Fruit fly (Drosophila melanogaster): ENCODE measurements around the gene CG11537.

CG11537 gene

dm6 chr3L:3186364-3186763 is 43.1 kb upstream of the CG11537 start, which contains the start of gene CG32284:
Gene CG32284 (plus strand): TSS chr3L:3186664.
- TF ChIP-seq CG15336 (GFP tag; IDR thresholded peaks at IDR 0.05) (no peak), dsx (GFP tag; optimal IDR thresholded peaks at IDR 0.05; ENCODE audit: poor library complexity, severe bottlenecking) (no peak), CG8319 (GFP tag; optimal IDR thresholded peaks at IDR 0.05) (no peak), acj6 (GFP tag; optimal IDR thresholded peaks at IDR 0.05) (no peak), ss (GFP tag; optimal IDR thresholded peaks at IDR 0.05) (no peak), net (GFP tag; optimal IDR thresholded peaks at IDR 0.05) (no peak), pdm3 (GFP tag; optimal IDR thresholded peaks at IDR 0.05) (no peak), eg (GFP tag; IDR thresholded peaks at IDR 0.05) (no peak), salr (GFP tag; optimal IDR thresholded peaks at IDR 0.05) (no peak)

dm6 chr3L:3184104-3184503 is 40.8 kb upstream of the CG11537 start, which contains the start of gene CG42494:
Gene CG42494 (plus strand): TSS chr3L:3184404.
- TF ChIP-seq CG10669 (GFP tag; optimal IDR thresholded peaks at IDR 0.05) (no peak), lz (GFP tag; optimal IDR thresholded peaks at IDR 0.05) (no peak), Gug (GFP tag; IDR thresholded peaks at IDR 0.05) (no peak), CG1621 (tag; optimal IDR thresholded peaks at IDR 0.05) (no peak), CG3919 (GFP tag; optimal IDR thresholded peaks at IDR 0.05) (no peak), CG6163 (GFP tag; IDR thresholded peaks at IDR 0.05) (no peak), CG6792 (GFP tag; optimal IDR thresholded peaks at IDR 0.05) (no peak), Hr38 (GFP tag; optimal IDR thresholded peaks at IDR 0.05) (no peak), cyc (GFP tag; optimal IDR thresholded peaks at IDR 0.05) (no peak), salr (GFP tag; optimal IDR thresholded peaks at IDR 0.05) (no peak), CG15336 (GFP tag; IDR thresholded peaks at IDR 0.05) (no peak), Sox102F (GFP tag; optimal IDR thresholded peaks at IDR 0.05) (no peak), pdm3 (GFP tag; optimal IDR thresholded peaks at IDR 0.05) (no peak), Met (GFP tag; optimal IDR thresholded peaks at IDR 0.05) (no peak), CG34406 (GFP tag; optimal IDR thresholded peaks at IDR 0.05) (no peak), Blimp-1 (GFP tag; optimal IDR thresholded peaks at IDR 0.05) (no peak)

- TF ChIP-seq vri (GFP tag; optimal IDR thresholded peaks at IDR 0.05) (no peak), CG10669 (GFP tag; optimal IDR thresholded peaks at IDR 0.05) (peak; percentile 93), lz (GFP tag; optimal IDR thresholded peaks at IDR 0.05) (peak; percentile 93), CG8632 (GFP tag; optimal IDR thresholded peaks at IDR 0.05) (peak; percentile 90), CG6792 (GFP tag; optimal IDR thresholded peaks at IDR 0.05) (peak; percentile 93), CG31627 (GFP tag; optimal IDR thresholded peaks at IDR 0.05) (peak; percentile 91), CG4318 (GFP tag; optimal IDR thresholded peaks at IDR 0.05) (no peak), Ets96B (tag; optimal IDR thresholded peaks at IDR 0.05) (peak; percentile 95), dac (GFP tag; optimal IDR thresholded peaks at IDR 0.05) (peak; percentile 35), CG34406 (GFP tag; optimal IDR thresholded peaks at IDR 0.05) (peak; percentile 89), salr (GFP tag; optimal IDR thresholded peaks at IDR 0.05) (peak in 1 of 2 experiments; percentile 84), CG8319 (GFP tag; optimal IDR thresholded peaks at IDR 0.05) (peak; percentile 85), CG11902 (GFP tag; optimal IDR thresholded peaks at IDR 0.05) (peak; percentile 83), CG6163 (GFP tag; IDR thresholded peaks at IDR 0.05) (peak; percentile 96), CG7368 (GFP tag; optimal IDR thresholded peaks at IDR 0.05) (peak; percentile 88), pdm3 (GFP tag; optimal IDR thresholded peaks at IDR 0.05) (peak; percentile 90), esn (GFP tag; optimal IDR thresholded peaks at IDR 0.05) (peak; percentile 94), Lpt (GFP tag; optimal IDR thresholded peaks at IDR 0.05) (peak; percentile 76), Sox14 (GFP tag; optimal IDR thresholded peaks at IDR 0.05) (peak; percentile 93), CG16779 (tag; optimal IDR thresholded peaks at IDR 0.05) (peak; percentile 82), CG9139 (GFP tag; optimal IDR thresholded peaks at IDR 0.05) (peak; percentile 86), CG3919 (GFP tag; optimal IDR thresholded peaks at IDR 0.05) (peak; percentile 94), Sox102F (GFP tag; optimal IDR thresholded peaks at IDR 0.05) (no peak), CG6276 (GFP tag; optimal IDR thresholded peaks at IDR 0.05) (no peak), Hr39 (GFP tag; optimal IDR thresholded peaks at IDR 0.05) (peak; percentile 95), Hr4 (GFP tag; optimal IDR thresholded peaks at IDR 0.05) (peak; percentile 75), Gug (GFP tag; IDR thresholded peaks at IDR 0.05) (peak; percentile 86), fd59A (GFP tag; optimal IDR thresholded peaks at IDR 0.05) (peak; percentile 85), CG15336 (GFP tag; IDR thresholded peaks at IDR 0.05) (peak; percentile 88), achi (GFP tag; optimal IDR thresholded peaks at IDR 0.05) (no peak), fkh (GFP tag; optimal IDR thresholded peaks at IDR 0.05) (no peak), CG6808 (GFP tag; optimal IDR thresholded peaks at IDR 0.05) (peak; percentile 91), dsx (GFP tag; optimal IDR thresholded peaks at IDR 0.05; ENCODE audit: poor library complexity, severe bottlenecking) (peak; percentile 94), Eip93F (GFP tag; optimal IDR thresholded peaks at IDR 0.05) (peak; percentile 86), Ets21C (GFP tag; optimal IDR thresholded peaks at IDR 0.05) (peak; percentile 88), net (GFP tag; optimal IDR thresholded peaks at IDR 0.05) (peak; percentile 87), CG6854 (GFP tag; optimal IDR thresholded peaks at IDR 0.05) (peak; percentile 89)
These were observed 36.2 kb upstream of the CG11537 start for dm6 chr3L:3179474-3179873.

Data from whole organism, prepupa.